Fruit fly (Drosophila melanogaster): Measurements from ENCODE around the gene msl-1.

Gene msl-1

DNA sequence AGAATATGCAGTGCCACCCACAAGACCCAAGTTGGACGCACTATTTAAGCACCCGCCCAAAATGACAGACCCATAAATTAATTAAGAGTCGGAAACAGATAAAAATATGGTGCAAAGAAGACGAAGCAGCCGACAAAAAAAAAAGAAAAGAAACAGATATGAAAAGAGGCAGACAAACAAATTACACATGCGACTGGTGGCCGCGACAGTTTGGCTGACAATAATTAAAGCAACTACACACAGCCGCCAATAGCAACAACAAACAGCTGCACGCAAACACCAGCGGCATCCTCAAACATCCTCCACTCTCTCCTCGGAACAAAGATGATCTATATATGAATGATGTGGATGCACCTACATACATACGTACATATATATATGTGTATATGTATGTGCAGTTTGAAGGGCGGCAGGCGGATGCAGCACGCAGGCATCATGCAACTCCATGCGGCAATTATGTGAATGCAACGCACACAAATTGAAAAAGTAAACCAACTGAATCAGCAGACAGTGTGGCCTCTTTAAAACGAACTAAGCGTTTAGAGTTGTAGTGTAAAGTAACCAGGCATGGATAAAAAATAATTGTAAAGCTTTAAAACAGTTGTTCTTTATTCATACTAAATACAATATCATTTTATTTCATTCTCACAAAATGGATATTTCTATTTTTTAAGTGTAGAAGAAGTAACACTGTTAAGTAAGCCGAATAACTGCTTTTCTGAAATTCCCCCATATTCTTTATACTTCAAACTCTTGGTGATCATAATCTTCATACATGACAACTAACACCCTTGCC lies 40.5 kb downstream of the msl-1 start (continued):
- peak; percentile 44 for TF ChIP-seq Med (GFP tag)
- TF ChIP-seq CG14441 (GFP tag; IDR thresholded peaks at IDR 0.05) = no peak
- no peak for TF ChIP-seq CG1233 (GFP tag; optimal IDR thresholded peaks at IDR 0.05)
- no peak for TF ChIP-seq CG32772 (GFP tag; IDR thresholded peaks at IDR 0.05)
- TF ChIP-seq CG6683 (GFP tag; optimal IDR thresholded peaks at IDR 0.05) = no peak
- TF ChIP-seq CG12236 (GFP tag; optimal IDR thresholded peaks at IDR 0.05) = no peak
- no peak for TF ChIP-seq CG17612 (GFP tag; IDR thresholded peaks at IDR 0.05)
- peak; percentile 14 for TF ChIP-seq CG18619 (GFP tag; optimal IDR thresholded peaks at IDR 0.05)
- TF ChIP-seq ssp (GFP tag; IDR thresholded peaks at IDR 0.05) = no peak
- no peak for TF ChIP-seq CG4854 (GFP tag; optimal IDR thresholded peaks at IDR 0.05)
- TF ChIP-seq sc (optimal IDR thresholded peaks at IDR 0.05) = no peak
- peak; percentile 7 for TF ChIP-seq sc (GFP tag; optimal IDR thresholded peaks at IDR 0.05)
- no peak for TF ChIP-seq CG15696 (tag; optimal IDR thresholded peaks at IDR 0.05)
- TF ChIP-seq tio (GFP tag; optimal IDR thresholded peaks at IDR 0.05) = peak; percentile 36
- TF ChIP-seq CG34224 (GFP tag; IDR thresholded peaks at IDR 0.05; ENCODE audit: partially characterized antibody) = no peak
- TF ChIP-seq HmgZ (tag; optimal IDR thresholded peaks at IDR 0.05) = no peak
- TF ChIP-seq NC2α (GFP tag; optimal IDR thresholded peaks at IDR 0.05) = no peak
- no peak for TF ChIP-seq CG5180 (GFP tag; optimal IDR thresholded peaks at IDR 0.05)
- TF ChIP-seq bigmax (GFP tag; optimal IDR thresholded peaks at IDR 0.05) = no peak
- TF ChIP-seq TFAM (GFP tag; optimal IDR thresholded peaks at IDR 0.05) = no peak
- TF ChIP-seq CG15479 (GFP tag; optimal IDR thresholded peaks at IDR 0.05) = no peak
- no peak for TF ChIP-seq stc (GFP tag; IDR thresholded peaks at IDR 0.05)
- no peak for TF ChIP-seq crol (GFP tag; IDR thresholded peaks at IDR 0.05)
- no peak for TF ChIP-seq CG13624 (GFP tag; optimal IDR thresholded peaks at IDR 0.05)
- no peak for TF ChIP-seq Stat92E (GFP tag; optimal IDR thresholded peaks at IDR 0.05)
- TF ChIP-seq CG31224 (GFP tag; IDR thresholded peaks at IDR 0.05) = no peak
- no peak for TF ChIP-seq Antp (GFP tag; optimal IDR thresholded peaks at IDR 0.05)
- TF ChIP-seq ATbp (GFP tag; optimal IDR thresholded peaks at IDR 0.05) = peak; percentile 6
- no peak for TF ChIP-seq ro (GFP tag; IDR thresholded peaks at IDR 0.05)
- TF ChIP-seq shn (GFP tag; optimal IDR thresholded peaks at IDR 0.05) = no peak
- TF ChIP-seq Spps (tag; optimal IDR thresholded peaks at IDR 0.05) = no peak
- TF ChIP-seq prd (optimal IDR thresholded peaks at IDR 0.05) = no peak
- no peak for TF ChIP-seq prd (GFP tag; IDR thresholded peaks at IDR 0.05)
- TF ChIP-seq CG11696 (GFP tag; IDR thresholded peaks at IDR 0.05) = no peak
- peak; percentile 36 for TF ChIP-seq en (GFP tag; optimal IDR thresholded peaks at IDR 0.05)
- no peak for TF ChIP-seq CG7372 (GFP tag; IDR thresholded peaks at IDR 0.05)
- TF ChIP-seq CG7271 (tag; optimal IDR thresholded peaks at IDR 0.05) = no peak
- TF ChIP-seq CG1602 (GFP tag; optimal IDR thresholded peaks at IDR 0.05) = no peak
- peak; percentile 20 for TF ChIP-seq CG33557 (GFP tag; optimal IDR thresholded peaks at IDR 0.05)
- TF ChIP-seq cg (GFP tag; optimal IDR thresholded peaks at IDR 0.05) = no peak
- TF ChIP-seq gce (GFP tag; IDR thresholded peaks at IDR 0.05) = no peak
- no peak for TF ChIP-seq eyg (GFP tag; optimal IDR thresholded peaks at IDR 0.05)
- TF ChIP-seq lov (optimal IDR thresholded peaks at IDR 0.05) = no peak
- no peak for TF ChIP-seq lov (GFP tag; IDR thresholded peaks at IDR 0.05)
- TF ChIP-seq Aef1 (GFP tag; IDR thresholded peaks at IDR 0.05) = no peak
- TF ChIP-seq CG11504 (tag; optimal IDR thresholded peaks at IDR 0.05) = peak; percentile 53
- no peak for TF ChIP-seq Usf (GFP tag; optimal IDR thresholded peaks at IDR 0.05)
- TF ChIP-seq lab (GFP tag; optimal IDR thresholded peaks at IDR 0.05) = no peak
- TF ChIP-seq Adf1 (GFP tag; IDR thresholded peaks at IDR 0.05) = no peak
- no peak for TF ChIP-seq yki (optimal IDR thresholded peaks at IDR 0.05)
- no peak for TF ChIP-seq Kr (GFP tag; optimal IDR thresholded peaks at IDR 0.05)
- no peak for TF ChIP-seq Xrp1 (GFP tag; IDR thresholded peaks at IDR 0.05)
